Worm (Caenorhabditis elegans): ENCODE results near the gene sel-8.
A peak's percentile ranks its signal among the peaks of the same experiment; 100 is the strongest.

sel-8 gene

DNA sequence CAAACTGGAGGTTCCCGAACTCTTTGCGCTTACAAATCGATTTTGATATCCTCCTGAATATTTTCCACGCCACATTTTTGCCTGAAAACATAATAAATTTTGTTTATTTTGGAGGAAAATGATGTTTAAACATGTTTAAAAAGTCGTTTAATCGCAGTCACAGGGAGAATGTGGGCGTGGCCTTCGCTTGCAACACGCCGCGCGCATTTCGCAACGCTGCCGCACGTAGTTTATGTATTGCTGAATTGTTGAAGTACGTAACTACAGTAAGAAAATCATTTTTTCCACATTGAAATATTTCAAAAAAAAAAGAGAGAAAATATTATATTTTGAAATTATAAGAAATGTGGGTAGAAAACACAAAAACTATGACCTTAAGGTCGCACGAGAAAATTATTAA is 37.3 kb upstream of the sel-8 start, which contains the start of gene C46F11.4 (continued):
- TF ChIP-seq C34B4.2 (tag; optimal IDR thresholded peaks at IDR 0.05) (no peak), isw-1 (GFP tag; IDR thresholded peaks at IDR 0.05) (no peak), ama-1 (optimal IDR thresholded peaks at IDR 0.05) (no peak), lin-14 (GFP tag; optimal IDR thresholded peaks at IDR 0.05) (no peak), nhr-76 (tag; optimal IDR thresholded peaks at IDR 0.05) (no peak), nhr-71 (tag; optimal IDR thresholded peaks at IDR 0.05) (peak; percentile 60), skn-1 (tag; optimal IDR thresholded peaks at IDR 0.05) (peak; percentile 25), alr-1 (tag; optimal IDR thresholded peaks at IDR 0.05; ENCODE audit: borderline replicate concordance) (no peak), ceh-82 (tag; optimal IDR thresholded peaks at IDR 0.05) (peak; percentile 4 to 47 (median 33)), C16A3.4 (tag; optimal IDR thresholded peaks at IDR 0.05) (peak; percentile 51), lin-39 (tag; optimal IDR thresholded peaks at IDR 0.05) (peak; percentile 27), pax-3 (tag; optimal IDR thresholded peaks at IDR 0.05) (no peak), rnt-1 (tag; optimal IDR thresholded peaks at IDR 0.05) (no peak), aly-2 (tag; optimal IDR thresholded peaks at IDR 0.05) (no peak), nhr-84 (tag; optimal IDR thresholded peaks at IDR 0.05) (no peak), tbx-2 (tag; optimal IDR thresholded peaks at IDR 0.05) (peak; percentile 51), tlp-1 (tag; optimal IDR thresholded peaks at IDR 0.05) (no peak), fkh-8 (tag; optimal IDR thresholded peaks at IDR 0.05) (no peak), lin-35 (GFP tag; optimal IDR thresholded peaks at IDR 0.05) (peak in 1 of 2 experiments; percentile 50), nhr-237 (tag; optimal IDR thresholded peaks at IDR 0.05) (no peak), unc-98 (GFP tag; IDR thresholded peaks at IDR 0.05) (no peak), ets-5 (GFP tag; IDR thresholded peaks at IDR 0.05) (no peak), snpc-4 (tag; optimal IDR thresholded peaks at IDR 0.05) (peak; percentile 19), unc-86 (tag; optimal IDR thresholded peaks at IDR 0.05) (peak; percentile 8), F16B12.6 (tag; optimal IDR thresholded peaks at IDR 0.05) (no peak), hpl-2 (GFP tag; optimal IDR thresholded peaks at IDR 0.05) (no peak), nhr-19 (GFP tag; conservative IDR thresholded peaks at IDR 0.05) (no peak; the same call in 1 of the 2 replicates), mef-2 (tag; optimal IDR thresholded peaks at IDR 0.05) (no peak), dsc-1 (tag; optimal IDR thresholded peaks at IDR 0.05) (peak; percentile 22), sup-37 (GFP tag; optimal IDR thresholded peaks at IDR 0.05) (no peak), fkh-4 (tag; optimal IDR thresholded peaks at IDR 0.05; ENCODE audit: borderline replicate concordance) (no peak), vab-15 (tag; optimal IDR thresholded peaks at IDR 0.05) (no peak), mab-9 (GFP tag; IDR thresholded peaks at IDR 0.05) (no peak), swsn-7 (tag; optimal IDR thresholded peaks at IDR 0.05) (peak; percentile 49), grh-1 (GFP tag; IDR thresholded peaks at IDR 0.05) (no peak), irx-1 (tag; optimal IDR thresholded peaks at IDR 0.05) (no peak), elt-2 (tag; optimal IDR thresholded peaks at IDR 0.05) (no peak), zip-4 (GFP tag; optimal IDR thresholded peaks at IDR 0.05) (no peak), zag-1 (tag; optimal IDR thresholded peaks at IDR 0.05) (no peak), unc-62 (GFP tag; optimal IDR thresholded peaks at IDR 0.05) (no peak), efl-1 (optimal IDR thresholded peaks at IDR 0.05) (peak; percentile 6 to 48), efl-1 (GFP tag; optimal IDR thresholded peaks at IDR 0.05 in 1 of 2) (peak; percentile 34 to 94), snu-23 (GFP tag; optimal IDR thresholded peaks at IDR 0.05) (peak; percentile 65), nhr-12 (tag; optimal IDR thresholded peaks at IDR 0.05) (no peak), ceh-63 (GFP tag; optimal IDR thresholded peaks at IDR 0.05) (no peak)

DNA sequence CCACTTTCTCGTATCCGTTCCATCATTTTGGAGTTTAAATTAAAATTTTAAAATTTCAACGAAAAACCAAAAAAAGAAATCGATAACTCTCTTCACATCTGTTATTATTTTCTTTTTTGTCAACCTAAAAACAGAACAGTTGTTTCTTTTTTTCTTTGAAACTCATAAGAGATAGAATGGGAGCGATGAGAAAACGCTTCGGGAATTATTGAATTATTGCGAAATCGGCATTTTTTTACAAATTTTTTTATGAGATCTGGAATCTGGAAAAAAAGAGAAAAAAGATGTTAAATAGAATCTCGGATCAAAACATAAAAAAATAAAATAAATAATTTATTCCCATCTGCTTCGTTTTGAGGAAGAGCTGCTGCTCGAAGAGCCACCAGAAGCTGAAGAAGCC is 30.5 kb upstream of the sel-8 start, which contains the start of gene C46F11.5:
C46F11.5 (minus strand) TSS at position 128 of the 400 bp plus-strand sequence.
- TF ChIP-seq zip-4 (GFP tag; optimal IDR thresholded peaks at IDR 0.05), result peak; percentile 77
- no peak for TF ChIP-seq aha-1 (tag; optimal IDR thresholded peaks at IDR 0.05)
